Worm (Caenorhabditis elegans): ENCODE measurements around the gene T04B8.5.
"Not testable (repeated sequence)": the region's sequence is repeated elsewhere in the genome, so short reads cannot be mapped to it uniquely, and the experiment has no call there.

ce11 chrII:573580-573979 is 50.8 kb downstream of the T04B8.5 start:
- not testable (repeated sequence) for TF ChIP-seq nfya-1 (tag; optimal IDR thresholded peaks at IDR 0.05); sox-4 (tag; optimal IDR thresholded peaks at IDR 0.05); sdc-2 (tag; optimal IDR thresholded peaks at IDR 0.05); unc-42 (tag; optimal IDR thresholded peaks at IDR 0.05); pax-1 (tag; optimal IDR thresholded peaks at IDR 0.05); pha-2 (tag; optimal IDR thresholded peaks at IDR 0.05); madf-2 (tag; optimal IDR thresholded peaks at IDR 0.05); ama-1 (optimal IDR thresholded peaks at IDR 0.05)
